Fruit fly (Drosophila melanogaster): Measurements from ENCODE around the gene CG13671.
A peak's percentile ranks its signal among the peaks of the same experiment; 100 is the strongest.

Gene CG13671

dm6 chr3L:8308891-8309352 lies 9.1 kb downstream of the CG13671 start, which contains the start of gene BI-1:
TSS of gene BI-1 (minus strand) at chr3L:8308941.
- no peak for TF ChIP-seq Rel (GFP tag; optimal IDR thresholded peaks at IDR 0.05)
- peak; percentile 56 for TF ChIP-seq Rel (tag; optimal IDR thresholded peaks at IDR 0.05)
- TF ChIP-seq GATAd (GFP tag; optimal IDR thresholded peaks at IDR 0.05) = no peak
- TF ChIP-seq woc (GFP tag; optimal IDR thresholded peaks at IDR 0.05) = peak; percentile 86
- TF ChIP-seq Jra (GFP tag; optimal IDR thresholded peaks at IDR 0.05) = peak; percentile 63
- TF ChIP-seq h (GFP tag; optimal IDR thresholded peaks at IDR 0.05) = peak; percentile 80
- peak; percentile 99 for TF ChIP-seq Myc (optimal IDR thresholded peaks at IDR 0.05)
- TF ChIP-seq psq (GFP tag; optimal IDR thresholded peaks at IDR 0.05) = peak; percentile 75
- TF ChIP-seq foxo (GFP tag; optimal IDR thresholded peaks at IDR 0.05) = peak in 1 of 2 experiments; percentile 83
- peak; percentile 79 for TF ChIP-seq HLH106 (tag; optimal IDR thresholded peaks at IDR 0.05)
- TF ChIP-seq OdsH (GFP tag; optimal IDR thresholded peaks at IDR 0.05) = peak; percentile 44
- peak; percentile 68 for TF ChIP-seq Hnf4 (GFP tag; optimal IDR thresholded peaks at IDR 0.05)
- no peak for TF ChIP-seq Abd-B (GFP tag; optimal IDR thresholded peaks at IDR 0.05)
- peak; percentile 84 for TF ChIP-seq fru (GFP tag; optimal IDR thresholded peaks at IDR 0.05)
- no peak for TF ChIP-seq Hr83 (GFP tag; optimal IDR thresholded peaks at IDR 0.05; ENCODE audit: poor library complexity, severe bottlenecking)
- no peak for TF ChIP-seq lola (GFP tag; optimal IDR thresholded peaks at IDR 0.05)
- TF ChIP-seq Vsx2 (GFP tag; optimal IDR thresholded peaks at IDR 0.05; ENCODE audit: partially characterized antibody) = no peak
- TF ChIP-seq brk (GFP tag; optimal IDR thresholded peaks at IDR 0.05) = peak; percentile 64
- TF ChIP-seq rgr (GFP tag; optimal IDR thresholded peaks at IDR 0.05) = peak; percentile 78
- TF ChIP-seq br (GFP tag; optimal IDR thresholded peaks at IDR 0.05) = peak; percentile 69
- TF ChIP-seq Hr78 (GFP tag; optimal IDR thresholded peaks at IDR 0.05) = no peak
- peak; percentile 29 for TF ChIP-seq sv (GFP tag; optimal IDR thresholded peaks at IDR 0.05)
- TF ChIP-seq ey (GFP tag; optimal IDR thresholded peaks at IDR 0.05) = peak; percentile 25
- TF ChIP-seq dl (GFP tag; optimal IDR thresholded peaks at IDR 0.05; ENCODE audit: insufficient read depth in 1 of 2, partially characterized antibody in 2 of 2) = no peak
- TF ChIP-seq dsf (GFP tag; optimal IDR thresholded peaks at IDR 0.05; ENCODE audit: borderline replicate concordance) = peak; percentile 21
- TF ChIP-seq sage (GFP tag; optimal IDR thresholded peaks at IDR 0.05) = peak; percentile 7
- TF ChIP-seq pan (optimal IDR thresholded peaks at IDR 0.05) = no peak
- peak; percentile 79 for TF ChIP-seq Sp1 (GFP tag; optimal IDR thresholded peaks at IDR 0.05)
- TF ChIP-seq usp (GFP tag; optimal IDR thresholded peaks at IDR 0.05) = no peak
- no peak for TF ChIP-seq N (GFP tag; optimal IDR thresholded peaks at IDR 0.05)
- TF ChIP-seq jim (GFP tag; optimal IDR thresholded peaks at IDR 0.05) = no peak
- peak; percentile 69 for TF ChIP-seq CG9705 (GFP tag; optimal IDR thresholded peaks at IDR 0.05)

dm6 chr3L:8312290-8312689 lies 12.4 kb downstream of the CG13671 start:
- TF ChIP-seq OdsH (GFP tag; optimal IDR thresholded peaks at IDR 0.05) = no peak
- no peak for TF ChIP-seq CG32264 (GFP tag; optimal IDR thresholded peaks at IDR 0.05)
- TF ChIP-seq Dfd (GFP tag; optimal IDR thresholded peaks at IDR 0.05) = no peak
- TF ChIP-seq tai (GFP tag; optimal IDR thresholded peaks at IDR 0.05) = no peak

dm6 chr3L:8314788-8315140 lies 14.9 kb downstream of the CG13671 start:
- no peak for TF ChIP-seq h (GFP tag; optimal IDR thresholded peaks at IDR 0.05)
- peak; percentile 1 for TF ChIP-seq ey (GFP tag; optimal IDR thresholded peaks at IDR 0.05)
- TF ChIP-seq jim (GFP tag; optimal IDR thresholded peaks at IDR 0.05) = no peak
- TF ChIP-seq woc (GFP tag; optimal IDR thresholded peaks at IDR 0.05) = peak; percentile 14
- peak; percentile 0 for TF ChIP-seq OdsH (GFP tag; optimal IDR thresholded peaks at IDR 0.05)
- no peak for TF ChIP-seq Sp1 (GFP tag; optimal IDR thresholded peaks at IDR 0.05)
- TF ChIP-seq Hr78 (GFP tag; optimal IDR thresholded peaks at IDR 0.05) = no peak
- no peak for TF ChIP-seq Hr83 (GFP tag; optimal IDR thresholded peaks at IDR 0.05; ENCODE audit: poor library complexity, severe bottlenecking)
- peak; percentile 14 for TF ChIP-seq psq (GFP tag; optimal IDR thresholded peaks at IDR 0.05)
- peak in 1 of 2 experiments; percentile 0 for TF ChIP-seq foxo (GFP tag; optimal IDR thresholded peaks at IDR 0.05)
- no peak for TF ChIP-seq tai (GFP tag; optimal IDR thresholded peaks at IDR 0.05)
- TF ChIP-seq rgr (GFP tag; optimal IDR thresholded peaks at IDR 0.05) = peak; percentile 24
- TF ChIP-seq sv (GFP tag; optimal IDR thresholded peaks at IDR 0.05) = no peak
- TF ChIP-seq Vsx2 (GFP tag; optimal IDR thresholded peaks at IDR 0.05; ENCODE audit: partially characterized antibody) = no peak
- no peak for TF ChIP-seq lola (GFP tag; optimal IDR thresholded peaks at IDR 0.05)
- TF ChIP-seq GATAd (GFP tag; optimal IDR thresholded peaks at IDR 0.05) = no peak

Measured in whole organism, wandering third instar larva.